Worm (Caenorhabditis elegans): ENCODE measurements around the gene Y46C8AL.11.
"Not testable (repeated sequence)": the region's sequence is repeated elsewhere in the genome, so short reads cannot be mapped to it uniquely, and the experiment has no call there.

Gene Y46C8AL.11

DNA sequence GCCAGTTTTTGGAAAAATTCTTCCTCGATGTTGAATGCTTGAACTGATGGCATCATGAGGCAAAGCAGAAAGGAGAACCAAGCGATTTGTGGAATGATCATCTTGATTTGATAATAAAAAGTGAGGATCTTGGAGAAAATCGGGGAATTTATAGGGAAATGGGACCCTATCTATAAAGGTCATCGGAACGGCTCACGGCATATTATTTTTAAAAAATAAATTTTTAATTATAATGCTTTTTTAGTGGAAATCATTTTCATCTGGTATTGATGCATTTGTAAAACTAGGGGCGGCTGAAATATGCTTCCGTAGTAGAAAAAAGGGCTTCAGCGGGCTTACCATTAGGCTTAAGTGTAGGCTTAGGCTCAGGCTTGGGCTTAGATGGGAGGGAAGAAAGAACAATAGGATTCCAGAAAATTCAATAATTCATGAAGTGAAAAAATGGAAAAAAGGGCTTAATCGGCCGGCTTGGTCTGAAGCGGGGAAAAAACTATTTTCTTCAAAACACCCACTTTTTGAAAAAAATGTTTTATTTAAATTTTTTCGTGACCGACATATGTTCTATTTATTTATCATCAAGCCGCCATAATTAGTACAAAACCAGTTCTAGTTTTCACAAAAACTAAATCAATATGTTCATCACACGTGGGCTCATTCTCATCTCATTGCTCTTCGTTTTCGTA is 35.5 kb upstream of the Y46C8AL.11 start, which contains the start of the genes F56D6.22 and F56D6.12:
TSS of gene F56D6.22 (minus strand) at position 101 of the 683 bp plus-strand sequence.
TSS of gene F56D6.12 (plus strand) at position 633 of the 683 bp plus-strand sequence.
- TF ChIP-seq pes-1 (GFP tag; IDR thresholded peaks at IDR 0.05): no peak
- TF ChIP-seq ama-1 (optimal IDR thresholded peaks at IDR 0.05): no peak
- no peak for TF ChIP-seq tbx-11 (GFP tag; IDR thresholded peaks at IDR 0.05)
- TF ChIP-seq tra-4 (tag; optimal IDR thresholded peaks at IDR 0.05): no peak
- TF ChIP-seq tbx-37 (GFP tag; conservative IDR thresholded peaks at IDR 0.05): no peak
- TF ChIP-seq aly-1 (tag; optimal IDR thresholded peaks at IDR 0.05): no peak
- TF ChIP-seq hnd-1 (tag; optimal IDR thresholded peaks at IDR 0.05): no peak
- TF ChIP-seq sea-1 (GFP tag; conservative IDR thresholded peaks at IDR 0.05): no peak
- no peak for TF ChIP-seq F13C5.2 (tag; optimal IDR thresholded peaks at IDR 0.05)
- TF ChIP-seq ceh-36 (tag; optimal IDR thresholded peaks at IDR 0.05): no peak
- no peak for TF ChIP-seq ceh-13 (GFP tag; optimal IDR thresholded peaks at IDR 0.05)
- no peak for TF ChIP-seq ets-7 (tag; optimal IDR thresholded peaks at IDR 0.05)
- TF ChIP-seq B0310.2 (tag; optimal IDR thresholded peaks at IDR 0.05): no peak
- TF ChIP-seq scrt-1 (GFP tag; IDR thresholded peaks at IDR 0.05): no peak
- no peak for TF ChIP-seq flt-1 (GFP tag; IDR thresholded peaks at IDR 0.05)
- TF ChIP-seq hmbx-1 (tag; optimal IDR thresholded peaks at IDR 0.05): no peak

ce11 chrIV:3909114-3909513 is 34.0 kb upstream of the Y46C8AL.11 start, which contains the start of gene F56D6.13:
Gene F56D6.13 (plus strand): TSS chrIV:3909414.
- TF ChIP-seq ets-7 (tag; optimal IDR thresholded peaks at IDR 0.05): no peak
- TF ChIP-seq pes-1 (GFP tag; IDR thresholded peaks at IDR 0.05): no peak
- TF ChIP-seq hnd-1 (tag; optimal IDR thresholded peaks at IDR 0.05): no peak
- no peak for TF ChIP-seq B0310.2 (tag; optimal IDR thresholded peaks at IDR 0.05)
- TF ChIP-seq hmbx-1 (tag; optimal IDR thresholded peaks at IDR 0.05): no peak
- TF ChIP-seq flt-1 (GFP tag; IDR thresholded peaks at IDR 0.05): no peak
- no peak for TF ChIP-seq F13C5.2 (tag; optimal IDR thresholded peaks at IDR 0.05)
- no peak for TF ChIP-seq ama-1 (optimal IDR thresholded peaks at IDR 0.05)
- TF ChIP-seq sea-1 (GFP tag; conservative IDR thresholded peaks at IDR 0.05): no peak

ce11 chrIV:3911848-3912247 is 31.3 kb upstream of the Y46C8AL.11 start, which contains the start of gene F56D6.18:
Gene F56D6.18 (minus strand): TSS chrIV:3911948.
- TF ChIP-seq ceh-36 (tag; optimal IDR thresholded peaks at IDR 0.05); pes-1 (GFP tag; IDR thresholded peaks at IDR 0.05); tra-4 (tag; optimal IDR thresholded peaks at IDR 0.05): not testable (repeated sequence)

- no peak for TF ChIP-seq tra-4 (tag; optimal IDR thresholded peaks at IDR 0.05)
- no peak for TF ChIP-seq scrt-1 (GFP tag; IDR thresholded peaks at IDR 0.05)
- TF ChIP-seq aly-1 (tag; optimal IDR thresholded peaks at IDR 0.05): no peak
- no peak for TF ChIP-seq ceh-36 (tag; optimal IDR thresholded peaks at IDR 0.05)
- TF ChIP-seq tbx-37 (GFP tag; conservative IDR thresholded peaks at IDR 0.05): no peak
- no peak for TF ChIP-seq hnd-1 (tag; optimal IDR thresholded peaks at IDR 0.05)
- no peak for TF ChIP-seq ama-1 (optimal IDR thresholded peaks at IDR 0.05)
- TF ChIP-seq hmg-4 (GFP tag; optimal IDR thresholded peaks at IDR 0.05): no peak
- TF ChIP-seq B0310.2 (tag; optimal IDR thresholded peaks at IDR 0.05): no peak
- TF ChIP-seq F13C5.2 (tag; optimal IDR thresholded peaks at IDR 0.05): no peak
- TF ChIP-seq pes-1 (GFP tag; IDR thresholded peaks at IDR 0.05): no peak
- TF ChIP-seq tbx-11 (GFP tag; IDR thresholded peaks at IDR 0.05): no peak
- TF ChIP-seq hmbx-1 (tag; optimal IDR thresholded peaks at IDR 0.05): no peak
- no peak for TF ChIP-seq sea-1 (GFP tag; conservative IDR thresholded peaks at IDR 0.05)
- TF ChIP-seq ceh-13 (GFP tag; optimal IDR thresholded peaks at IDR 0.05): no peak
Measured at ce11 chrIV:3912598-3912997, 30.5 kb upstream of the Y46C8AL.11 start, which contains the start of gene F56D6.20. Gene F56D6.20 (plus strand): TSS chrIV:3912898.

- no peak for TF ChIP-seq tbx-37 (GFP tag; conservative IDR thresholded peaks at IDR 0.05)
- no peak for TF ChIP-seq hnd-1 (tag; optimal IDR thresholded peaks at IDR 0.05)
- no peak for TF ChIP-seq flt-1 (GFP tag; IDR thresholded peaks at IDR 0.05)
- TF ChIP-seq ceh-36 (tag; optimal IDR thresholded peaks at IDR 0.05): no peak
- no peak for TF ChIP-seq B0310.2 (tag; optimal IDR thresholded peaks at IDR 0.05)
- TF ChIP-seq tra-4 (tag; optimal IDR thresholded peaks at IDR 0.05): no peak
- TF ChIP-seq F13C5.2 (tag; optimal IDR thresholded peaks at IDR 0.05): no peak
- no peak for TF ChIP-seq hmbx-1 (tag; optimal IDR thresholded peaks at IDR 0.05)
- TF ChIP-seq ets-7 (tag; optimal IDR thresholded peaks at IDR 0.05): no peak
- TF ChIP-seq sea-1 (GFP tag; conservative IDR thresholded peaks at IDR 0.05): no peak
- TF ChIP-seq scrt-1 (GFP tag; IDR thresholded peaks at IDR 0.05): no peak
- TF ChIP-seq ama-1 (optimal IDR thresholded peaks at IDR 0.05): no peak
- no peak for TF ChIP-seq pes-1 (GFP tag; IDR thresholded peaks at IDR 0.05)
Measured at ce11 chrIV:3914462-3914861, 28.6 kb upstream of the Y46C8AL.11 start, which contains the start of gene F56D6.19. Gene F56D6.19 (plus strand): TSS chrIV:3914762.

DNA sequence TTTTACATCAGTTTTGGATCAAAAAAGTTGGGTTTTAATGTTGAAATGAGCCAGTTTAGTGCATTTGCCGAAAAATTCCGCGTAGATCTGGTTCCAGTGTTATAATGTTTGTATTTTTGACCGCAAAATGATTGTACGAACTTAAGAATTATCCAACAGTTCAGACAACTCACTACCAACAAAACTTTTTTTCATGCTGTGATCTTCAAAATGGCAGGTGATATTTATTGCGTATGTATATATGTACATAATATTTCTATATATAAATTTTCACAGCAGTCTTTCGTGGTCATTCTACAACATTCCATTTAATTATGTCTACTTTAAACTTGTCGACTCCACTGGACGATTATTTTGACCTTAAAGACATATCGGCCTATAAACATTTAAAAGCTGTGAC is 27.8 kb upstream of the Y46C8AL.11 start, which contains the start of gene srz-20:
TSS of gene srz-20 (plus strand) at position 301 of the 400 bp plus-strand sequence.
- TF ChIP-seq ama-1 (optimal IDR thresholded peaks at IDR 0.05): no peak
- no peak for TF ChIP-seq tra-4 (tag; optimal IDR thresholded peaks at IDR 0.05)
- TF ChIP-seq tbx-37 (GFP tag; conservative IDR thresholded peaks at IDR 0.05): no peak
- no peak for TF ChIP-seq B0310.2 (tag; optimal IDR thresholded peaks at IDR 0.05)
- no peak for TF ChIP-seq hnd-1 (tag; optimal IDR thresholded peaks at IDR 0.05)
- no peak for TF ChIP-seq hmbx-1 (tag; optimal IDR thresholded peaks at IDR 0.05)
- TF ChIP-seq aly-1 (tag; optimal IDR thresholded peaks at IDR 0.05): no peak
- no peak for TF ChIP-seq F13C5.2 (tag; optimal IDR thresholded peaks at IDR 0.05)
- TF ChIP-seq flt-1 (GFP tag; IDR thresholded peaks at IDR 0.05): no peak
- no peak for TF ChIP-seq ceh-13 (GFP tag; optimal IDR thresholded peaks at IDR 0.05)
- TF ChIP-seq scrt-1 (GFP tag; IDR thresholded peaks at IDR 0.05): no peak
- TF ChIP-seq ceh-36 (tag; optimal IDR thresholded peaks at IDR 0.05): no peak
- no peak for TF ChIP-seq pes-1 (GFP tag; IDR thresholded peaks at IDR 0.05)
- no peak for TF ChIP-seq ets-7 (tag; optimal IDR thresholded peaks at IDR 0.05)
- no peak for TF ChIP-seq sea-1 (GFP tag; conservative IDR thresholded peaks at IDR 0.05)
- no peak for TF ChIP-seq tbx-11 (GFP tag; IDR thresholded peaks at IDR 0.05)
- TF ChIP-seq hmg-4 (GFP tag; optimal IDR thresholded peaks at IDR 0.05): no peak

DNA sequence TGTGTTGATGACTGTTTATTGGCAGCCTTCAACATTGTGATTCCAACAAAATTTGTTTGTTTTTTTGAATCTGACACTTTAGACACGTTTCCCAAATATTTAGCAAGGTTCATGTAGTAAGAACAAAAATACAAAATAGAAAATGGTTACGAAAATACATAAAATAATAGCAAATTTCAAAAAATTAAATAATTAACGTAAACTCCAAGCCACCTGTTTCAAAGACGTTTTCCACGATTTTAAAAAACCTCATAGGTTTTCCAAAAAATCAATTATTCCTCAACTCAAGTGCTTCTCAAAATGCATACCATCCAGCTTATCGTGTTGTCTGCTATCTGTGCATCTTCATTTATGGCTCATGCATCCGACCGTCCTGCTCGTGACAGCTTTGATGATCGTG is 25.7 kb upstream of the Y46C8AL.11 start, which contains the start of gene F56D6.14:
TSS of gene F56D6.14 (plus strand) at position 301 of the 400 bp plus-strand sequence.
- TF ChIP-seq hmg-4 (GFP tag; optimal IDR thresholded peaks at IDR 0.05) (no peak), ets-7 (tag; optimal IDR thresholded peaks at IDR 0.05) (no peak), ama-1 (optimal IDR thresholded peaks at IDR 0.05) (no peak), scrt-1 (GFP tag; IDR thresholded peaks at IDR 0.05) (no peak), tbx-11 (GFP tag; IDR thresholded peaks at IDR 0.05) (no peak)
